Fruit fly (Drosophila melanogaster) whole organism, embryonic: ENCODE results near the gene CG43322.

Source experiments
- Ada2b ChIP-seq: fragments of 200-800 bp; sonication (Bioruptor generic); IDR thresholded peaks from 2 replicates; pipeline ENCODE4 v1.3.6; 2022; ENCODE audit warnings: missing biosample characterization, missing genetic modification characterization
- Antp ChIP-seq: fragments of 200-800 bp; sonication (Bioruptor generic); optimal IDR thresholded peaks from 3 replicates; lab custom pipeline; 2016; ENCODE audit warnings: missing biosample characterization, missing genetic modification characterization
- B-H2 ChIP-seq: fragments of 200-800 bp; sonication (Bioruptor generic); optimal IDR thresholded peaks from 2 replicates; lab custom pipeline; 2018; ENCODE audit warnings: missing biosample characterization, mild to moderate bottlenecking, missing genetic modification characterization
- Bdp1 ChIP-seq: fragments of 200-800 bp; sonication (Bioruptor generic); optimal IDR thresholded peaks from 3 replicates; lab custom pipeline; 2016; ENCODE audit warnings: missing biosample characterization, missing genetic modification characterization
- CG1024 ChIP-seq: fragments of 200-800 bp; sonication (Bioruptor generic); IDR thresholded peaks from 2 replicates; pipeline ENCODE4 v1.3.6; 2022; ENCODE audit warnings: missing biosample characterization, missing genetic modification characterization
- CG11695 ChIP-seq: fragments of 200-800 bp; sonication (Bioruptor generic); IDR thresholded peaks from 3 replicates; pipeline ENCODE4 v1.3.6; 2022; ENCODE audit warnings: missing biosample characterization, missing genetic modification characterization
- CG12236 ChIP-seq: fragments of 200-800 bp; sonication (Bioruptor generic); optimal IDR thresholded peaks from 2 replicates; lab custom pipeline; 2016; ENCODE audit warnings: missing biosample characterization, missing genetic modification characterization
- CG17186 ChIP-seq: fragments of 200-800 bp; sonication (Bioruptor generic); optimal IDR thresholded peaks from 3 replicates; lab custom pipeline; 2017; ENCODE audit warnings: missing biosample characterization, missing genetic modification reagents, missing genetic modification characterization
- CG1792 ChIP-seq: fragments of 200-800 bp; sonication (Bioruptor generic); optimal IDR thresholded peaks from 2 replicates; lab custom pipeline; 2016; ENCODE audit warnings: missing biosample characterization, missing genetic modification characterization
- CG2199 ChIP-seq: fragments of 200-800 bp; sonication (Bioruptor generic); IDR thresholded peaks from 3 replicates; pipeline ENCODE4 v1.3.6; 2022; ENCODE audit warnings: missing biosample characterization, missing genetic modification characterization
- CG31388 ChIP-seq: fragments of 200-800 bp; sonication (Bioruptor generic); optimal IDR thresholded peaks from 2 replicates; lab custom pipeline; 2016; ENCODE audit warnings: missing biosample characterization, missing genetic modification characterization
- CG32772 ChIP-seq: fragments of 200-800 bp; sonication (Bioruptor generic); IDR thresholded peaks from 2 replicates; pipeline ENCODE4 v1.3.6; 2022; ENCODE audit warnings: missing biosample characterization, missing genetic modification characterization
- CG33213 ChIP-seq: fragments of 200-800 bp; sonication (Bioruptor generic); optimal IDR thresholded peaks from 3 replicates; lab custom pipeline; 2016; ENCODE audit warnings: missing biosample characterization, missing genetic modification characterization
- CG33557 ChIP-seq: fragments of 200-800 bp; sonication (Bioruptor generic); optimal IDR thresholded peaks from 2 replicates; lab custom pipeline; 2019; ENCODE audit warnings: missing biosample characterization, mild to moderate bottlenecking, missing genetic modification characterization, moderate library complexity
- CG3407 ChIP-seq: fragments of 200-800 bp; sonication (Bioruptor generic); optimal IDR thresholded peaks from 2 replicates; lab custom pipeline; 2018; ENCODE audit warnings: missing biosample characterization, mild to moderate bottlenecking, missing genetic modification characterization
- CG43689 ChIP-seq: fragments of 200-800 bp; sonication (Bioruptor generic); IDR thresholded peaks from 2 replicates; pipeline ENCODE4 v1.3.6; 2022; ENCODE audit warnings: missing biosample characterization, missing genetic modification characterization
- CG4404 ChIP-seq: fragments of 200-800 bp; sonication (Bioruptor generic); IDR thresholded peaks from 2 replicates; pipeline ENCODE4 v1.3.6; 2022; ENCODE audit warnings: missing biosample characterization, missing genetic modification characterization
- CG7357 ChIP-seq: fragments of 200-800 bp; sonication (Bioruptor generic); IDR thresholded peaks from 3 replicates; pipeline ENCODE4 v1.3.6; 2022; ENCODE audit warnings: missing biosample characterization, missing genetic modification characterization
- CG7556 ChIP-seq: fragments of 200-800 bp; sonication (Bioruptor generic); optimal IDR thresholded peaks from 2 replicates; lab custom pipeline; 2017; ENCODE audit warnings: missing biosample characterization, mild to moderate bottlenecking, missing genetic modification characterization
- CG9215 ChIP-seq: fragments of 200-800 bp; sonication (Bioruptor generic); IDR thresholded peaks from 2 replicates; pipeline ENCODE4 v1.3.6; 2022; ENCODE audit warnings: missing biosample characterization, missing genetic modification characterization
- D ChIP-seq, 2 experiments: fragments of 200-800 bp in 1 of 2; fragments of >200 bp in 1 of 2; sonication (Bioruptor generic) in 1 of 2; optimal IDR thresholded peaks; 2 replicates in 1 of 2; 3 replicates in 1 of 2; lab custom pipeline; 2017; ENCODE audit warnings: mild to moderate bottlenecking in 1 of 2, missing biosample characterization in 1 of 2, missing genetic modification characterization in 1 of 2, missing genetic modification reagents in 1 of 2
- Dad ChIP-seq: fragments of 200-800 bp; sonication (Bioruptor generic); optimal IDR thresholded peaks from 3 replicates; lab custom pipeline; 2016; ENCODE audit warnings: missing biosample characterization, missing genetic modification characterization
- Dll ChIP-seq: fragments of 200-800 bp; sonication (Bioruptor generic); IDR thresholded peaks from 4 replicates; pipeline ENCODE4 v1.3.6; 2022; ENCODE audit warnings: missing biosample characterization, missing genetic modification characterization; ENCODE audit not compliant: partially characterized antibody
- H15 ChIP-seq: fragments of 200-800 bp; sonication (Bioruptor generic); IDR thresholded peaks from 3 replicates; pipeline ENCODE4 v1.3.6; 2022; ENCODE audit warnings: missing biosample characterization, missing genetic modification characterization
- Lim3 ChIP-seq: fragments of 200-800 bp; sonication (Bioruptor generic); IDR thresholded peaks from 2 replicates; pipeline ENCODE4 v1.3.6; 2022; ENCODE audit warnings: missing biosample characterization, missing genetic modification characterization
- MTF-1 ChIP-seq: fragments of 200-800 bp; sonication (Bioruptor generic); optimal IDR thresholded peaks from 2 replicates; lab custom pipeline; 2018; ENCODE audit warnings: missing biosample characterization, mild to moderate bottlenecking, missing genetic modification characterization, borderline replicate concordance
- Mes4 ChIP-seq: fragments of 200-800 bp; sonication (Bioruptor generic); optimal IDR thresholded peaks from 2 replicates; lab custom pipeline; 2016; ENCODE audit warnings: missing biosample characterization, missing genetic modification characterization
- Neu2 ChIP-seq: fragments of 200-800 bp; sonication (Bioruptor generic); optimal IDR thresholded peaks from 3 replicates; lab custom pipeline; 2016; ENCODE audit warnings: missing biosample characterization, missing genetic modification characterization, borderline replicate concordance
- Nf-YA ChIP-seq: fragments of 200-800 bp; sonication (Bioruptor generic); IDR thresholded peaks from 2 replicates; pipeline ENCODE4 v1.3.6; 2022; ENCODE audit warnings: missing biosample characterization, missing genetic modification characterization
- Poxn ChIP-seq: fragments of 200-800 bp; sonication (Bioruptor generic); IDR thresholded peaks from 2 replicates; pipeline ENCODE4 v1.3.6; 2022; ENCODE audit warnings: missing biosample characterization, missing genetic modification characterization
- Taf1 ChIP-seq: fragments of 200-800 bp; sonication (Bioruptor generic); IDR thresholded peaks from 2 replicates; pipeline ENCODE4 v1.3.6; 2022; ENCODE audit warnings: missing biosample characterization, missing genetic modification characterization
- amos ChIP-seq: fragments of 200-800 bp; sonication (Bioruptor generic); IDR thresholded peaks from 2 replicates; pipeline ENCODE4 v1.3.6; 2022; ENCODE audit warnings: missing biosample characterization, missing genetic modification characterization; ENCODE audit not compliant: partially characterized antibody
- ato ChIP-seq: fragments of 200-800 bp; sonication (Bioruptor generic); IDR thresholded peaks from 2 replicates; pipeline ENCODE4 v1.3.6; 2022; ENCODE audit warnings: missing biosample characterization, missing genetic modification characterization; ENCODE audit not compliant: partially characterized antibody
- bab2 ChIP-seq: fragments of 200-800 bp; sonication (Bioruptor generic); optimal IDR thresholded peaks from 2 replicates; lab custom pipeline; 2016; ENCODE audit warnings: missing biosample characterization, missing genetic modification characterization
- bcd ChIP-seq: fragments of 200-800 bp; sonication (Bioruptor generic); optimal IDR thresholded peaks from 2 replicates; lab custom pipeline; 2017; ENCODE audit warnings: missing biosample characterization, mild to moderate bottlenecking, missing genetic modification characterization
- bigmax ChIP-seq: fragments of 200-800 bp; sonication (Bioruptor generic); optimal IDR thresholded peaks from 2 replicates; lab custom pipeline; 2018; ENCODE audit warnings: missing biosample characterization, mild to moderate bottlenecking, missing genetic modification characterization
- chif ChIP-seq, 2 experiments: fragments of 200-800 bp; sonication (Bioruptor generic); optimal IDR thresholded peaks; 3 replicates each; lab custom pipeline; 2016; ENCODE audit warnings: missing biosample characterization in 2 of 2, missing genetic modification characterization in 2 of 2
- dmrt99B ChIP-seq: fragments of 200-800 bp; sonication (Bioruptor generic); optimal IDR thresholded peaks from 2 replicates; lab custom pipeline; 2018; ENCODE audit warnings: missing biosample characterization, mild to moderate bottlenecking, missing genetic modification characterization, moderate library complexity
- dpn ChIP-seq, 2 experiments: fragments of 200-800 bp; sonication (Bioruptor generic); optimal IDR thresholded peaks; 3 replicates each; lab custom pipeline; 2016; ENCODE audit warnings: missing biosample characterization in 2 of 2, missing genetic modification characterization in 2 of 2
- hth ChIP-seq: fragments of >200 bp; optimal IDR thresholded peaks from 2 replicates; lab custom pipeline; 2017; ENCODE audit warnings: inconsistent platforms
- inv ChIP-seq: fragments of 200-800 bp; sonication (Bioruptor generic); IDR thresholded peaks from 2 replicates; pipeline ENCODE4 v1.3.6; 2022; ENCODE audit warnings: missing biosample characterization, missing genetic modification characterization; ENCODE audit not compliant: partially characterized antibody
- jing ChIP-seq: fragments of 200-800 bp; sonication (Bioruptor generic); optimal IDR thresholded peaks from 2 replicates; lab custom pipeline; 2018; ENCODE audit warnings: missing biosample characterization, mild to moderate bottlenecking, missing genetic modification characterization
- lilli ChIP-seq: fragments of 200-800 bp; sonication (Bioruptor generic); optimal IDR thresholded peaks from 3 replicates; lab custom pipeline; 2016; ENCODE audit warnings: missing biosample characterization, missing genetic modification characterization
- onecut ChIP-seq: fragments of 200-800 bp; sonication (Bioruptor generic); IDR thresholded peaks from 2 replicates; pipeline ENCODE4 v1.3.6; 2022; ENCODE audit warnings: missing biosample characterization, missing genetic modification characterization
- prd ChIP-seq, 3 experiments: fragments of >200 bp in 2 of 3; fragments of 200-800 bp in 1 of 3; sonication (Bioruptor generic) in 1 of 3; optimal IDR thresholded peaks in 2 of 3; IDR thresholded peaks in 1 of 3; 2 replicates in 2 of 3; 3 replicates in 1 of 3; pipeline versions ENCODE4 v1.3.6 to Lab custom; 2017 to 2022; ENCODE audit warnings: missing biosample characterization in 1 of 3, missing genetic modification characterization in 1 of 3
- psq ChIP-seq: fragments of 200-800 bp; sonication (Bioruptor generic); optimal IDR thresholded peaks from 2 replicates; lab custom pipeline; 2017; ENCODE audit warnings: missing biosample characterization, missing genetic modification characterization
- run ChIP-seq: fragments of 200-800 bp; sonication (Bioruptor generic); optimal IDR thresholded peaks from 3 replicates; lab custom pipeline; 2018; ENCODE audit warnings: missing biosample characterization, mild to moderate bottlenecking, missing genetic modification characterization
- tin ChIP-seq: fragments of 200-800 bp; sonication (Bioruptor generic); optimal IDR thresholded peaks from 3 replicates; lab custom pipeline; 2016; ENCODE audit warnings: missing biosample characterization, missing genetic modification characterization
- toy ChIP-seq: fragments of 200-800 bp; sonication (Bioruptor generic); IDR thresholded peaks from 2 replicates; pipeline ENCODE4 v1.3.6; 2022; ENCODE audit warnings: missing biosample characterization, missing genetic modification characterization
- zfh2 ChIP-seq: fragments of 200-800 bp; sonication (Bioruptor generic); optimal IDR thresholded peaks from 2 replicates; lab custom pipeline; 2016; ENCODE audit warnings: missing biosample characterization, missing genetic modification characterization

CG43322 gene

DNA sequence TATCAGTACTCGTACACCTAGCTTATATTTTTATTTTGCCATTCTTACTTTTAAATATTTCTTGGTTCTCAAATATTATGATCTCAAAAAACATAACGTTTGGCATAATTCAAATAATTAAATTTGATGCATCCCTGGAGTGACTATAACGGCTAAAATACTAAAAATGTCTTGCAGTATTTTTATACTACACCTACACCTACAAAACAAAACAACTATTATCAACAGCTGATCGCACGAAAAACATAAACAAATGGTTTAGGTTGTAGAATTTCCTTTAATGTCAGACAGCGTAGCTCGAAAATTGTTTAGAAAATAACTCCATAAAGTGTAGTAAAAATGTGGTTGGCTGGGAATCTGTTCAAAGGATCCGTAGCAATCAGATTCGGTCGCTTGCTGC, at the start of gene CG43322 (continued):
- TF ChIP-seq chif (GFP tag; optimal IDR thresholded peaks at IDR 0.05; lab: Kevin White, UChicago) (no peak), CG12236 (no peak), tin (GFP tag; lab: Kevin White, UChicago) (no peak), Poxn (GFP tag; lab: Robert Waterston, UW) (no peak), Taf1 (GFP tag; lab: Robert Waterston, UW) (no peak), dpn (GFP tag; optimal IDR thresholded peaks at IDR 0.05; lab: Kevin White, UChicago) (no peak), dmrt99B (tag; lab: Kevin White, UChicago) (no peak), psq (no peak), bigmax (no peak), Neu2 (GFP tag; lab: Kevin White, UChicago) (no peak), Ada2b (no peak)

DNA sequence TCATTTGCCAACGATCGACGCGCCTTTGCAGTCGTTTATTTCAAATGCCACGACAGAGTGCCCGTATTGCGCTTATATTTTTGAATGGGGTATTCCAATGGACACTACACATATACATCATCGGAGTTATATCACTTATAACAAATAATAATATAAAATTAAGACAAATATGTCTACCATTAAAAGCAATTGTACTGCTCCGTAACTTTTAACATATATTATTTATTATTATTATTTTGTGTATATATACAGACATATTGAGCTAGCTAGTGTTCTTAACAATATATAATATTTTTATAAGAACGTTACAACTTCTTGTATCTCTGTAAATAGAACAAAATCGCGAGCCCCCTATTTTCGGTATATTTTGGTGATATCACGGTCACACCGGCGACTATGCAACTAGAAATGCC, 49.2 kb upstream of the CG43322 start, which contains the start of the genes sip2 and Coprox:
sip2 (minus strand) TSS at position 53 of the 413 bp plus-strand sequence.
Coprox (plus strand) TSS at position 400 of the 413 bp plus-strand sequence.
- TF ChIP-seq CG17186 (GFP tag; lab: Kevin White, UChicago), result no peak
- no peak for TF ChIP-seq inv (GFP tag; lab: Robert Waterston, UW)
- TF ChIP-seq MTF-1, result no peak
- no peak for TF ChIP-seq onecut (GFP tag; lab: Robert Waterston, UW)
- no peak for TF ChIP-seq CG33213 (GFP tag; lab: Kevin White, UChicago)
- TF ChIP-seq CG11695, result peak; percentile 27; the same call in 1 of the 3 replicates
- peak; percentile 55 for TF ChIP-seq B-H2 (GFP tag; lab: Kevin White, UChicago)
- no peak for TF ChIP-seq CG1792 (GFP tag; lab: Kevin White, UChicago)
- no peak for TF ChIP-seq CG2199 (GFP tag; lab: Robert Waterston, UW)
- no peak for TF ChIP-seq CG4404 (GFP tag; lab: Robert Waterston, UW)
- no peak for TF ChIP-seq CG1024 (GFP tag; lab: Robert Waterston, UW)
- TF ChIP-seq jing (GFP tag; lab: Kevin White, UChicago), result no peak
- no peak for TF ChIP-seq H15 (GFP tag; lab: Robert Waterston, UW)
- no peak for TF ChIP-seq zfh2 (GFP tag; lab: Kevin White, UChicago)
- TF ChIP-seq hth (lab: Kevin White, UChicago), result no peak
- TF ChIP-seq CG7556 (GFP tag; lab: Kevin White, UChicago), result peak; percentile 71
- no peak for TF ChIP-seq toy (GFP tag; lab: Robert Waterston, UW)
- TF ChIP-seq Lim3 (GFP tag; lab: Robert Waterston, UW), result no peak
- TF ChIP-seq run (tag; lab: Kevin White, UChicago), result peak; percentile 7
- TF ChIP-seq lilli (GFP tag; lab: Kevin White, UChicago), result peak; percentile 40
- TF ChIP-seq CG9215 (GFP tag; lab: Robert Waterston, UW), result peak; percentile 46
- no peak for TF ChIP-seq CG31388
- no peak for TF ChIP-seq dmrt99B (tag; lab: Kevin White, UChicago)
- peak; percentile 53 for TF ChIP-seq bcd (GFP tag; lab: Kevin White, UChicago)
- no peak for TF ChIP-seq CG43689 (GFP tag; lab: Robert Waterston, UW)
- TF ChIP-seq prd (optimal IDR thresholded peaks at IDR 0.05; lab: Kevin White, UChicago), result no peak
- TF ChIP-seq prd (GFP tag; IDR thresholded peaks at IDR 0.05; lab: Robert Waterston, UW), result peak; percentile 62
- no peak; the same call in 1 of the 2 replicates for TF ChIP-seq amos (GFP tag; lab: Robert Waterston, UW)
- TF ChIP-seq CG3407 (GFP tag; lab: Kevin White, UChicago), result no peak
- TF ChIP-seq Bdp1 (GFP tag; lab: Kevin White, UChicago), result no peak
- no peak for TF ChIP-seq ato (GFP tag; lab: Robert Waterston, UW)
- no peak for TF ChIP-seq Mes4
- no peak for TF ChIP-seq Dad (GFP tag; lab: Kevin White, UChicago)
- peak; percentile 1 for TF ChIP-seq bab2 (GFP tag; lab: Kevin White, UChicago)
- no peak for TF ChIP-seq D (optimal IDR thresholded peaks at IDR 0.05; lab: Kevin White, UChicago)
- no peak for TF ChIP-seq D (GFP tag; optimal IDR thresholded peaks at IDR 0.05; lab: Kevin White, UChicago)
- 0 out of 4 replicates have a peak, but pooled peaks have one; percentile 13 for TF ChIP-seq Dll (GFP tag; lab: Robert Waterston, UW)
- TF ChIP-seq Nf-YA (GFP tag; lab: Robert Waterston, UW), result no peak
- no peak for TF ChIP-seq Antp (GFP tag; lab: Kevin White, UChicago)
- TF ChIP-seq CG7357 (GFP tag; lab: Robert Waterston, UW), result no peak
- TF ChIP-seq CG32772, result peak; percentile 55
- peak; percentile 62 for TF ChIP-seq CG33557 (GFP tag; lab: Kevin White, UChicago)
